Worm (Caenorhabditis elegans) whole organism, dauer: Measurements from ENCODE around the gene mrps-17.

Experiments
- unc-62 ChIP-seq: sonication (generic microtip); optimal IDR thresholded peaks from 2 replicates; lab custom pipeline; 2017; ENCODE audit warnings: missing biosample characterization, missing genetic modification reagents, missing genetic modification characterization

The mrps-17 gene

DNA sequence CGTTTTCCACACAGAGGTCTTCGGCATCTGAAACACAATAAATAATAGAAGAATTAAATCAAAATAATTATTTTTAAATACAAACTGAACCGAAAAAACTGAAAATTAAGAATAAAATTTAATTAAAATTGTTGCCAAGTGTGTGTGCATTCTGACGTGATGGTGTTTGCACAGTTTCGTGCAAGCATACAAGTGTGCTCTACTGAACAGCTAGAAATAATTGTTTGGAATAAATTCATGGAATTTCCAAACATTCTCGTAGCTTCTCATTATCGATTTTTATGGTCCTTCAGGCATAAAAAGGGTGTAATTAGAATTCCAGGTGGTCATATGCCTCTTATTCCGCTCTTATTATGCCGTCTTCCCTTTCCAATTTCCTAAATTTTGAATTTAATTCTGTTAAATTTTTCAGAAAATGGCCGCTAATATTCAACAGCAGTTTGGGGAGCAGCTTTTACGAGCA is at the start of gene mrps-17, which contains the start of gene txdc-9:
Gene mrps-17 (minus strand): TSS at position 33 of the 463 bp plus-strand sequence.
Gene txdc-9 (plus strand): TSS at position 413 of the 463 bp plus-strand sequence.
- no peak for TF ChIP-seq unc-62 (GFP tag; lab: Kevin White, UChicago)

- TF ChIP-seq unc-62 (GFP tag; lab: Kevin White, UChicago): no peak
Measured at ce11 chrIII:6479439-6479838, 47.8 kb upstream of the mrps-17 start.

DNA sequence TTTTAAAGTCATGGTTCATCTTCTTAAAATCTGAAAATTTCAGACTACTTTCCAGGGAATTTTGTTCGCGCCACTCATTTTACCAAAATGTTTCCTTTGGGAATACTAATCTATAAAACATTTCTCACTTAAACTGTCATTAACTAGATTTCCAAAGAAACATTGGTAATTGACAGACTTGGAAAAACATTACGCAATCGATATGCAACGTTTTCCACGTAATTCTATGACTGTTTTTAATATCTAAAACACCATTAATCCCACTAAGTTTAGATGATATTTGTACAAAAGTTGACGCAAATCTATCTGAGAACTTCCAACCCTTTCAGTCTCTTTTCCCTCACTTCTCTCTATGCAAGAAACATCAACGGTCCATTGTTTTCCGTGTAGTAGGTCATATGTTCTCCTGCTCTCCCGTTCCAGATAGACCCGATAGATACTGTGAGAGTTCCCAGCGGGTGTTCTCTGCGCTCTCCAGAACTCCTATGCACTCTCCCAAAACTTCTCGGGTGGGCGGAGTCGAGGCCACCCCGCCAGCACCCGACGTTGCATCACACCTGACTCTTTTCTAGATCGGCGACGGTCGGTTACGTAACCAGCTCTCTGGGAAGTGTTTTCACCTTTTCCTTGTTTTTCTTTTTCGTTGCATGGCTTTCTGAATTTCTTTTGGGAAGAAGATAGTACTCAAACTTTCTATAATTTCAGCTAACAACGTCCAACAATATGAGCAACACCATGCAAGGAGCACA is 46.8 kb upstream of the mrps-17 start, which contains the start of gene zip-8:
Gene zip-8 (plus strand): TSS at position 700 of the 749 bp plus-strand sequence.
- no peak for TF ChIP-seq unc-62 (GFP tag; lab: Kevin White, UChicago)

ce11 chrIII:6476380-6476779 is 44.8 kb upstream of the mrps-17 start:
- TF ChIP-seq unc-62 (GFP tag; lab: Kevin White, UChicago): no peak

DNA sequence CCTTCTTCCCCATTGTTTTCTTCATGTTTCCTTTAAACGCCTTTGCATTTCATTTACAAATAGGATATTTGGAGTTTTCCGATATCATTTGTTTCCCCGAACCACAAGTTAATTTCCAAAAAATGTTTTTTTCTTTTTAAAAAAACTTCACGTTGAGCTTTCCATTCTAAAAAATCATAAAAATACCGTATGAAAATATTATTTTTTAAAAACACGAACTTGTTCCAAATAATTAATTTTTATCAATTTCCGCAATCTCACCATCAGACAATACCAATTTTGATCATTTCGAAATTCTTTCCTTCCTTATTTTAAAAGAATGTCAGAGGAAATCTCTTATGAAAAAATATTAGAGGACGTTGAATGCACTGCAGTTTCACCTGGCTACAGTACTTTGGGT is 39.9 kb upstream of the mrps-17 start, which contains the start of gene wht-6:
Gene wht-6 (plus strand): TSS at position 301 of the 400 bp plus-strand sequence.
- no peak for TF ChIP-seq unc-62 (GFP tag; lab: Kevin White, UChicago)

ce11 chrIII:6467005-6467404 is 35.4 kb upstream of the mrps-17 start, which contains the start of gene T26A5.2:
TSS of gene T26A5.2 (plus strand) at chrIII:6467305.
- TF ChIP-seq unc-62 (GFP tag; lab: Kevin White, UChicago): no peak

DNA sequence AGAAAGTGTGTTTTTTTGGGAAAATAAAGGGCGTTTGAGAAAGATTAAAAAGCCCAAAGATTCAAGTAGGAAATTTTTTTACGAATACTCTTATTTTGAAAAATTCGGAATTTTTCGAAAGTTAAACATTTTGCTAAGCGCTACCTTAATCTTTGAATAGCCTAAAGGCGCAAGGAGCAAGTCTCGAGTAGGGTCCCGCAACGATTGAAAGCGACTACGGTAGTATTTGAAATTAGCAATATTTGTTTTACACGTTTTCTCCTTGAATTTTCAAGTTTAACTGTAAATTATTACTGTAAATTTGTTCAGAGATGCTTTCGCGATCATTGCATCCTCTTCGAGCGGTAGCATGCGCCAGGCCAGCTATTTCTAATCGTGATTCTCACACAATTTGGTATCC is 33.3 kb upstream of the mrps-17 start, which contains the start of gene nduf-2.2:
Gene nduf-2.2 (plus strand): TSS at position 310 of the 400 bp plus-strand sequence.
- no peak for TF ChIP-seq unc-62 (GFP tag; lab: Kevin White, UChicago)

ce11 chrIII:6464113-6464571 is 32.5 kb upstream of the mrps-17 start:
- no peak for TF ChIP-seq unc-62 (GFP tag; lab: Kevin White, UChicago)

DNA sequence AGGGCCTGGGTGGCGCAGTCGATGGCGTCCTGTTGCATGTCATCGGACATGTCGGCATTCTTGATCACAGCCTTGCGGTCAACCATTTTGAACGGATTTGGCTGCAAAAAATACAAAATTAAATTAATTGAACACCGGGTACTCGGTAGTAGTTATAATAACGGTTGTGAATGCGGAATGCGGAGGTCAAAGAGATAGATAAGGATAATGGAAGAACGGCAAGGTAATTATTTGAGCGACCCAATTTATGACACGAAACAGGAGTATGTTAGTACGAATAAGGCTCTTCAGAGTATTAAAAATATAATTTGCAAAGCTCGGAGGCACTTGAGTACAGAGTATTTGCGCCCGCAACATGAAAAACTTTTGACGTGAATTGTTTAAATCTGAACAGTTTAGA is 32.1 kb upstream of the mrps-17 start, which contains the start of gene dlc-1:
Gene dlc-1 (minus strand): TSS at position 101 of the 400 bp plus-strand sequence.
- TF ChIP-seq unc-62 (GFP tag; lab: Kevin White, UChicago): no peak

DNA sequence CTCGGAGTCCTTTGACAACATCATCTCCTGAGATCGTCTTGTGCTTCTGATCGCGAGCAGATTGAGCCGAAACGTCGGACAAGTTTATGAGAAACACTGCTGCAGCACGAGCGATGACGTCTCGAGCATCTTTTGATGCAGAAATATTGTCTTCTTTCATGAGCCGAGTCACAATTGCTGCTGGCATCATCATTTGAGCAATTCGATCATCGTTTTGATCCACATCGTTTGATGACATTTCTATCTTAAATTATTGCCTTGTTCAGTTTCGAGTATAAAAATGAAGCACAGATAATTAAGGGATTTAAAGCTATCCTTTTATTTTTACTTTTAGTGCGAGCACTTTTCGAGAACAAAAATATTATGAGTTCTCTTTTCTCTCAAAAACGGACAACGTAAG is 31.0 kb upstream of the mrps-17 start, which contains the start of gene T26A5.8:
Gene T26A5.8 (minus strand): TSS at position 247 of the 400 bp plus-strand sequence.
- no peak for TF ChIP-seq unc-62 (GFP tag; lab: Kevin White, UChicago)

- no peak for TF ChIP-seq unc-62 (GFP tag; lab: Kevin White, UChicago)
Measured at ce11 chrIII:6459820-6460219, 28.2 kb upstream of the mrps-17 start, which contains the start of gene algn-1. TSS of gene algn-1 (plus strand) at chrIII:6460120.

- TF ChIP-seq unc-62 (GFP tag; lab: Kevin White, UChicago): no peak
Measured at ce11 chrIII:6454183-6454582, 22.6 kb upstream of the mrps-17 start, which contains the start of gene jhdm-1. TSS of gene jhdm-1 (plus strand) at chrIII:6454483.

- no peak for TF ChIP-seq unc-62 (GFP tag; lab: Kevin White, UChicago)
Measured at ce11 chrIII:6453665-6454064, 22.1 kb upstream of the mrps-17 start.

DNA sequence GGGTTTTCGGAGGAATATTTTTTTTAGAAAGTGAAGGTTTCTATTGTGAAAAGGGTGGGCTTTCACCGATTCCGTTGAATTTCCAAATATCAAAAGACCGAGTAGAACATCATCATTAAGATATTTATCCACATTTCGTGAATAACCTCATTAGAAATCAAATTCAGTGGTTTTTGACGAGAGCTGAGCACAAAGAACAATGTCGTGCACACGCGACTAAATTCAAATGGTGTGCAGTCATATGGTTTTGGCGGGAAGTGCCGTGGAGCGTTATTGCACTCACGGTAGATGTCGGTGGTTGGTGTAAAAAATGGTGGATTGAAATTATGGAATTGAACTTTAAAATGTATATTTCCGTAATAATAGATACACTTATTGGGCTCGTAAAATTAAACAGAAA is 21.1 kb upstream of the mrps-17 start:
- no peak for TF ChIP-seq unc-62 (GFP tag; lab: Kevin White, UChicago)

- TF ChIP-seq unc-62 (GFP tag; lab: Kevin White, UChicago): no peak
Measured at ce11 chrIII:6452278-6452677, 20.7 kb upstream of the mrps-17 start, which contains the start of gene set-1. TSS of gene set-1 (minus strand) at chrIII:6452378.

- no peak for TF ChIP-seq unc-62 (GFP tag; lab: Kevin White, UChicago)
Measured at ce11 chrIII:6450596-6450995, 19.0 kb upstream of the mrps-17 start, which contains the start of gene T26A5.6. TSS of gene T26A5.6 (minus strand) at chrIII:6450696.
